Fruit fly (Drosophila melanogaster) whole organism, embryonic: Measurements from ENCODE around the gene CG3862.
A peak's percentile ranks its signal among the peaks of the same experiment; 100 is the strongest.

Experiments used
- Awh ChIP-seq: fragments of 200-800 bp; sonication (Bioruptor generic); IDR thresholded peaks from 2 replicates; pipeline ENCODE4, ENCODE4 v1.3.6; 2022; ENCODE audit warnings: missing biosample characterization, missing genetic modification characterization
- Bgb ChIP-seq: fragments of 200-800 bp; sonication (Bioruptor generic); IDR thresholded peaks from 2 replicates; pipeline ENCODE4 v1.3.6; 2022; ENCODE audit warnings: missing biosample characterization, missing genetic modification characterization; ENCODE audit not compliant: partially characterized antibody
- Blimp-1 ChIP-seq: fragments of 200-800 bp; sonication (Bioruptor generic); optimal IDR thresholded peaks from 3 replicates; lab custom pipeline; 2018; ENCODE audit warnings: missing biosample characterization, missing genetic modification characterization, mild to moderate bottlenecking, moderate library complexity, missing genetic modification reagents
- CG10209 ChIP-seq: fragments of 200-800 bp; sonication (Bioruptor generic); optimal IDR thresholded peaks from 3 replicates; lab custom pipeline; 2017; ENCODE audit warnings: missing biosample characterization, mild to moderate bottlenecking, missing genetic modification characterization, missing genetic modification reagents
- CG10321 ChIP-seq: fragments of 200-800 bp; sonication (Bioruptor generic); IDR thresholded peaks from 2 replicates; pipeline ENCODE4 v1.3.6; 2022; ENCODE audit warnings: missing biosample characterization, missing genetic modification characterization
- CG10543 ChIP-seq: fragments of 200-800 bp; sonication (Bioruptor generic); optimal IDR thresholded peaks from 3 replicates; lab custom pipeline; 2017; ENCODE audit warnings: missing biosample characterization, mild to moderate bottlenecking, missing genetic modification characterization, moderate library complexity
- CG10959 ChIP-seq: fragments of 200-800 bp; sonication (Bioruptor generic); IDR thresholded peaks from 2 replicates; pipeline ENCODE4 v1.3.6; 2022; ENCODE audit warnings: missing biosample characterization, missing genetic modification characterization
- CG11085 ChIP-seq: fragments of 200-800 bp; sonication (Bioruptor generic); IDR thresholded peaks from 2 replicates; pipeline ENCODE4 v1.3.6; 2022; ENCODE audit warnings: missing biosample characterization, missing genetic modification characterization
- CG11696 ChIP-seq: fragments of 200-800 bp; sonication (Bioruptor generic); IDR thresholded peaks from 2 replicates; pipeline ENCODE4 v1.3.6; 2022; ENCODE audit warnings: missing biosample characterization, missing genetic modification characterization
- CG12299 ChIP-seq: fragments of 200-800 bp; sonication (Bioruptor generic); optimal IDR thresholded peaks from 2 replicates; lab custom pipeline; 2018; ENCODE audit warnings: missing biosample characterization, mild to moderate bottlenecking, missing genetic modification characterization
- CG16813 ChIP-seq: fragments of 200-800 bp; sonication (Bioruptor generic); IDR thresholded peaks from 3 replicates; pipeline ENCODE4 v1.3.6; 2022; ENCODE audit warnings: missing biosample characterization, missing genetic modification characterization; ENCODE audit not compliant: partially characterized antibody
- CG18476 ChIP-seq: fragments of 200-800 bp; sonication (Bioruptor generic); optimal IDR thresholded peaks from 2 replicates; lab custom pipeline; 2016; ENCODE audit warnings: missing biosample characterization, mild to moderate bottlenecking, missing genetic modification characterization
- CG18619 ChIP-seq: fragments of 200-800 bp; sonication (Bioruptor generic); optimal IDR thresholded peaks from 3 replicates; lab custom pipeline; 2017; ENCODE audit warnings: missing biosample characterization, mild to moderate bottlenecking, missing genetic modification characterization
- CG2120 ChIP-seq: fragments of 200-800 bp; sonication (Bioruptor generic); optimal IDR thresholded peaks from 3 replicates; lab custom pipeline; 2016; ENCODE audit warnings: missing biosample characterization, missing genetic modification characterization
- CG30403 ChIP-seq: fragments of 200-800 bp; sonication (Bioruptor generic); optimal IDR thresholded peaks from 3 replicates; lab custom pipeline; 2016; ENCODE audit warnings: missing biosample characterization, missing genetic modification characterization
- CG31441 ChIP-seq: fragments of 200-800 bp; sonication (Bioruptor generic); IDR thresholded peaks from 2 replicates; pipeline ENCODE4 v1.3.6; 2022; ENCODE audit warnings: missing biosample characterization, missing genetic modification characterization
- CG32772 ChIP-seq: fragments of 200-800 bp; sonication (Bioruptor generic); IDR thresholded peaks from 2 replicates; pipeline ENCODE4 v1.3.6; 2022; ENCODE audit warnings: missing biosample characterization, missing genetic modification characterization
- CG3281 ChIP-seq: fragments of 200-800 bp; sonication (Bioruptor generic); optimal IDR thresholded peaks from 3 replicates; lab custom pipeline; 2017; ENCODE audit warnings: missing biosample characterization, mild to moderate bottlenecking, missing genetic modification characterization
- CG34422 ChIP-seq: fragments of 200-800 bp; sonication (Bioruptor generic); IDR thresholded peaks from 3 replicates; pipeline ENCODE4 v1.3.6; 2022; ENCODE audit warnings: missing biosample characterization, missing genetic modification characterization
- CG4328 ChIP-seq: fragments of 200-800 bp; sonication (Bioruptor generic); optimal IDR thresholded peaks from 3 replicates; lab custom pipeline; 2017; ENCODE audit warnings: missing biosample characterization, missing genetic modification reagents, missing genetic modification characterization
- CG5180 ChIP-seq: fragments of 200-800 bp; sonication (Bioruptor generic); optimal IDR thresholded peaks from 3 replicates; lab custom pipeline; 2017; ENCODE audit warnings: missing biosample characterization, missing genetic modification characterization, mild to moderate bottlenecking, moderate library complexity, missing genetic modification reagents
- CG5953 ChIP-seq: fragments of 200-800 bp; sonication (Bioruptor generic); IDR thresholded peaks from 2 replicates; pipeline ENCODE4 v1.3.6; 2022; ENCODE audit warnings: missing biosample characterization, missing genetic modification characterization
- CG6272 ChIP-seq: fragments of 200-800 bp; sonication (Bioruptor generic); IDR thresholded peaks from 2 replicates; pipeline ENCODE4 v1.3.6; 2022; ENCODE audit warnings: missing biosample characterization, missing genetic modification characterization
- CG7372 ChIP-seq: fragments of 200-800 bp; sonication (Bioruptor generic); IDR thresholded peaks from 2 replicates; pipeline ENCODE4 v1.3.6; 2022; ENCODE audit warnings: missing biosample characterization, missing genetic modification characterization
- CG9609 ChIP-seq: fragments of 200-800 bp; sonication (Bioruptor generic); optimal IDR thresholded peaks from 3 replicates; lab custom pipeline; 2016; ENCODE audit warnings: missing biosample characterization, missing genetic modification characterization
- CG9727 ChIP-seq: fragments of 200-800 bp; sonication (Bioruptor generic); optimal IDR thresholded peaks from 3 replicates; lab custom pipeline; 2017; ENCODE audit warnings: missing biosample characterization, mild to moderate bottlenecking, missing genetic modification characterization
- HLHmδ ChIP-seq: fragments of 200-800 bp; sonication (Bioruptor generic); optimal IDR thresholded peaks from 2 replicates; lab custom pipeline; 2018; ENCODE audit warnings: missing biosample characterization, mild to moderate bottlenecking, missing genetic modification characterization, moderate library complexity
- Lhr ChIP-seq: fragments of 200-800 bp; sonication (Bioruptor generic); optimal IDR thresholded peaks from 3 replicates; lab custom pipeline; 2017; ENCODE audit warnings: mild to moderate bottlenecking, missing biosample characterization, missing genetic modification reagents, missing genetic modification characterization
- Rfx ChIP-seq: fragments of 200-800 bp; sonication (Bioruptor generic); IDR thresholded peaks from 2 replicates; pipeline ENCODE4 v1.3.6; 2022; ENCODE audit warnings: missing biosample characterization, missing genetic modification characterization
- Sox102F ChIP-seq: fragments of 200-800 bp; sonication (Bioruptor generic); optimal IDR thresholded peaks from 2 replicates; lab custom pipeline; 2018; ENCODE audit warnings: missing biosample characterization, mild to moderate bottlenecking, missing genetic modification characterization, moderate library complexity
- ac ChIP-seq: fragments of 200-800 bp; sonication (Bioruptor generic); optimal IDR thresholded peaks from 3 replicates; lab custom pipeline; 2017; ENCODE audit warnings: missing biosample characterization, mild to moderate bottlenecking, missing genetic modification characterization
- chinmo ChIP-seq: fragments of 200-800 bp; sonication (Bioruptor generic); IDR thresholded peaks from 4 replicates; pipeline ENCODE4 v1.3.6; 2022; ENCODE audit warnings: missing biosample characterization, missing genetic modification characterization; ENCODE audit not compliant: partially characterized antibody
- chm ChIP-seq: fragments of 200-800 bp; sonication (Bioruptor generic); IDR thresholded peaks from 2 replicates; pipeline ENCODE4 v1.3.6; 2022; ENCODE audit warnings: missing biosample characterization, missing genetic modification characterization
- eyg ChIP-seq: fragments of 200-800 bp; sonication (Bioruptor generic); optimal IDR thresholded peaks from 3 replicates; lab custom pipeline; 2016; ENCODE audit warnings: missing biosample characterization, missing genetic modification characterization
- fru ChIP-seq: fragments of >200 bp; optimal IDR thresholded peaks from 2 replicates; lab custom pipeline; 2017
- klu ChIP-seq: fragments of 200-800 bp; sonication (Bioruptor generic); IDR thresholded peaks from 2 replicates; pipeline ENCODE4 v1.3.6; 2022; ENCODE audit warnings: missing biosample characterization, missing genetic modification characterization
- lola ChIP-seq, 3 experiments: fragments of >200 bp in 2 of 3; fragments of 200-800 bp in 1 of 3; sonication (Bioruptor generic) in 1 of 3; optimal IDR thresholded peaks; 2 replicates each; lab custom pipeline; 2017 to 2019; ENCODE audit warnings: missing biosample characterization in 3 of 3, missing genetic modification characterization in 3 of 3, mild to moderate bottlenecking in 1 of 3, moderate library complexity in 1 of 3
- mld ChIP-seq: fragments of 200-800 bp; sonication (Bioruptor generic); IDR thresholded peaks from 3 replicates; pipeline ENCODE4 v1.3.6; 2022; ENCODE audit warnings: missing biosample characterization, missing genetic modification characterization; ENCODE audit not compliant: partially characterized antibody
- pfk ChIP-seq: fragments of 200-800 bp; sonication (Bioruptor generic); optimal IDR thresholded peaks from 2 replicates; lab custom pipeline; 2018; ENCODE audit warnings: missing biosample characterization, mild to moderate bottlenecking, missing genetic modification characterization, moderate library complexity
- pzg ChIP-seq: fragments of 200-800 bp; sonication (Bioruptor generic); optimal IDR thresholded peaks from 3 replicates; lab custom pipeline; 2018; ENCODE audit warnings: missing biosample characterization, mild to moderate bottlenecking, missing genetic modification characterization, moderate library complexity
- seq ChIP-seq: fragments of 200-800 bp; sonication (Bioruptor generic); IDR thresholded peaks from 2 replicates; pipeline ENCODE4 v1.3.6; 2022; ENCODE audit warnings: missing biosample characterization, missing genetic modification characterization
- slou ChIP-seq: fragments of 200-800 bp; sonication (Bioruptor generic); optimal IDR thresholded peaks from 3 replicates; lab custom pipeline; 2016; ENCODE audit warnings: missing biosample characterization, missing genetic modification characterization
- stwl ChIP-seq: fragments of 200-800 bp; sonication (Bioruptor generic); optimal IDR thresholded peaks from 3 replicates; lab custom pipeline; 2018; ENCODE audit warnings: missing biosample characterization, mild to moderate bottlenecking, missing genetic modification characterization, moderate library complexity
- tap ChIP-seq: fragments of 200-800 bp; optimal IDR thresholded peaks from 3 replicates; lab custom pipeline; 2019; ENCODE audit warnings: missing biosample characterization, mild to moderate bottlenecking, missing genetic modification characterization, moderate library complexity
- tgo ChIP-seq: fragments of 200-800 bp; sonication (Bioruptor generic); IDR thresholded peaks from 3 replicates; pipeline ENCODE4 v1.3.6; 2022; ENCODE audit warnings: missing biosample characterization, missing genetic modification characterization
- toy ChIP-seq: fragments of 200-800 bp; sonication (Bioruptor generic); IDR thresholded peaks from 2 replicates; pipeline ENCODE4 v1.3.6; 2022; ENCODE audit warnings: missing biosample characterization, missing genetic modification characterization
- usp ChIP-seq: fragments of >200 bp; optimal IDR thresholded peaks from 2 replicates; lab custom pipeline; 2017; ENCODE audit warnings: missing biosample characterization, missing genetic modification characterization
- zen ChIP-seq: fragments of 200-800 bp; sonication (Bioruptor generic); optimal IDR thresholded peaks from 3 replicates; lab custom pipeline; 2018; ENCODE audit warnings: missing biosample characterization, mild to moderate bottlenecking, missing genetic modification characterization, moderate library complexity
- zfh1 ChIP-seq: fragments of 200-800 bp; sonication (Bioruptor generic); IDR thresholded peaks from 3 replicates; pipeline ENCODE4 v1.3.6; 2022; ENCODE audit warnings: missing biosample characterization, missing genetic modification characterization

The CG3862 gene

dm6 chr2L:819315-820032 lies 6.2 kb downstream of the CG3862 start, which contains the start of the genes PGAP2 and Clp (continued):
- TF ChIP-seq pzg (GFP tag; lab: Kevin White, UChicago) (peak; percentile 34), mld (GFP tag; lab: Robert Waterston, UW) (no peak), CG10959 (GFP tag; lab: Robert Waterston, UW) (peak; percentile 40; the same call in 1 of the 2 replicates), CG5953 (GFP tag; lab: Robert Waterston, UW) (no peak), pfk (GFP tag; lab: Kevin White, UChicago) (no peak), tap (tag; lab: Kevin White, UChicago) (no peak), CG6272 (GFP tag; lab: Robert Waterston, UW) (peak; percentile 62), CG10543 (GFP tag; lab: Kevin White, UChicago) (peak; percentile 52), CG7372 (GFP tag; lab: Robert Waterston, UW) (peak; percentile 93), CG34422 (peak; percentile 84), seq (GFP tag; lab: Robert Waterston, UW) (peak; percentile 38; the same call in 1 of the 2 replicates), HLHmδ (GFP tag; lab: Kevin White, UChicago) (no peak), CG2120 (GFP tag; lab: Kevin White, UChicago) (peak; percentile 84), CG12299 (tag; lab: Kevin White, UChicago) (peak; percentile 45), Sox102F (peak; percentile 76), tgo (peak; percentile 80), CG5180 (peak; percentile 46), eyg (GFP tag; lab: Kevin White, UChicago) (no peak), ac (GFP tag; lab: Kevin White, UChicago) (no peak), Lhr (GFP tag; lab: Kevin White, UChicago) (peak; percentile 52), chinmo (GFP tag; lab: Robert Waterston, UW) (no peak), chm (GFP tag; lab: Robert Waterston, UW) (no peak), CG4328 (GFP tag; lab: Kevin White, UChicago) (peak; percentile 48), lola (GFP tag; optimal IDR thresholded peaks at IDR 0.05; lab: Kevin White, UChicago) (peak in 1 of 3 experiments; percentile 80), slou (GFP tag; lab: Kevin White, UChicago) (peak; percentile 49), zfh1 (GFP tag; lab: Robert Waterston, UW) (peak; percentile 65; the same call in 2 of the 3 replicates), klu (GFP tag; lab: Robert Waterston, UW) (peak; percentile 76), CG16813 (GFP tag; lab: Robert Waterston, UW) (peak; percentile 54), CG11696 (no peak), stwl (tag; lab: Kevin White, UChicago) (peak; percentile 42), Rfx (peak; percentile 84), CG32772 (GFP tag; lab: Robert Waterston, UW) (peak; percentile 76), CG10209 (GFP tag; lab: Kevin White, UChicago) (peak; percentile 66), CG10321 (no peak), CG18476 (GFP tag; lab: Kevin White, UChicago) (peak; percentile 53), fru (lab: Kevin White, UChicago) (no peak), usp (GFP tag; lab: Kevin White, UChicago) (no peak), CG18619 (GFP tag; lab: Kevin White, UChicago) (peak; percentile 64), CG30403 (GFP tag; lab: Kevin White, UChicago) (peak; percentile 86), CG9727 (GFP tag; lab: Kevin White, UChicago) (peak; percentile 80), zen (tag; lab: Kevin White, UChicago) (peak; percentile 62), CG9609 (GFP tag; lab: Kevin White, UChicago) (peak; percentile 35), Bgb (no peak), CG3281 (GFP tag; lab: Kevin White, UChicago) (peak; percentile 56), toy (GFP tag; lab: Robert Waterston, UW) (peak; percentile 7; the same call in 1 of the 2 replicates), CG31441 (GFP tag; lab: Robert Waterston, UW) (peak; percentile 73), Blimp-1 (GFP tag; lab: Kevin White, UChicago) (peak; percentile 65), CG11085 (GFP tag; lab: Robert Waterston, UW) (peak; percentile 75), Awh (no peak)
